Worm (Caenorhabditis elegans): ENCODE data around the gene R09D1.12.

The R09D1.12 gene

DNA sequence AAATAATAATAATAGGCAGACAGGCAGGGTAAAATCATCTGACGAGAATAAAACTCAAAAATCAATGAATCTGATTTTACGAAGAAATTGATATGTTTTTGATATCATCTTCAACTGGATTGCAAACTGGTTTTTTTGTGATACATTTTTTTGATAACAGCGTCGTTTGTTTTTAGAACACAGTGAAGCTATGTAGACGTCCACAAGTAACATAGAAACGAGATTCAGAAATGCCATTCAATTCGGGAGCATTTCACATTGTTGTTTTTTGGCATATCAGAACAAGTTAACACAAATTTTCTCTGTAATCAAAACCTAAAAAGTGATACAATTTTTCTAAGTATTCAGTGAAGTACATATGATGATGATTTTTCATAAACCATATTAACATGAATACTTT is 13.8 kb downstream of the R09D1.12 start, which contains the start of gene chil-13:
chil-13 (minus strand) TSS at position 101 of the 400 bp plus-strand sequence.
- TF ChIP-seq T22C8.4 (GFP tag; IDR thresholded peaks at IDR 0.05) (no peak), ztf-23 (GFP tag; IDR thresholded peaks at IDR 0.05) (no peak), tab-1 (GFP tag; IDR thresholded peaks at IDR 0.05) (no peak), flt-1 (GFP tag; IDR thresholded peaks at IDR 0.05) (no peak), med-1 (GFP tag; optimal IDR thresholded peaks at IDR 0.05; ENCODE audit: insufficient read depth) (no peak), ref-1 (GFP tag; conservative IDR thresholded peaks at IDR 0.05) (no peak), klf-2 (GFP tag; conservative IDR thresholded peaks at IDR 0.05) (no peak), cog-1 (tag; optimal IDR thresholded peaks at IDR 0.05) (no peak), ztf-29 (GFP tag; IDR thresholded peaks at IDR 0.05) (no peak)

DNA sequence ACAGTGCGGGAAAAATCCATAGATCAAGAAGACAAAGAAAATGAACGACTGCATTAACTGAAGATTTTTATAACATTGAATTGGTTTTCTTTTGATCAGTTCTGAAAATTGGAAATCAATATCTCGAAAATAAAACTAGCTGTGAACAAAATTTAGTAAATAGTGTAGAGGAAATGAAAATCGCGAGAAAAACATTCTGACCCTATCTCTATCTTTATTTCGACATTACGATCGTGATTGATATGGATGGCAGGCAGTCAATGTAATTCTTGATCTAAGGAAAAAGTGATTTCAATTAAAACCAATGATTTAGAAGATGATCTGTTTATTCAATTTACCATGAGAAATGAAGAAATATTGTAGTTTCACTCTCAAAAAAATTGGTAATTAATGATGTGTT is 16.1 kb downstream of the R09D1.12 start, which contains the start of gene kin-16:
kin-16 (minus strand) TSS at position 101 of the 400 bp plus-strand sequence.
- TF ChIP-seq tab-1 (GFP tag; IDR thresholded peaks at IDR 0.05) (no peak), T22C8.4 (GFP tag; IDR thresholded peaks at IDR 0.05) (no peak), med-1 (GFP tag; optimal IDR thresholded peaks at IDR 0.05; ENCODE audit: insufficient read depth) (no peak), cog-1 (tag; optimal IDR thresholded peaks at IDR 0.05) (no peak), flt-1 (GFP tag; IDR thresholded peaks at IDR 0.05) (no peak), klf-2 (GFP tag; conservative IDR thresholded peaks at IDR 0.05) (no peak), ztf-29 (GFP tag; IDR thresholded peaks at IDR 0.05) (no peak), ref-1 (GFP tag; conservative IDR thresholded peaks at IDR 0.05) (no peak)

DNA sequence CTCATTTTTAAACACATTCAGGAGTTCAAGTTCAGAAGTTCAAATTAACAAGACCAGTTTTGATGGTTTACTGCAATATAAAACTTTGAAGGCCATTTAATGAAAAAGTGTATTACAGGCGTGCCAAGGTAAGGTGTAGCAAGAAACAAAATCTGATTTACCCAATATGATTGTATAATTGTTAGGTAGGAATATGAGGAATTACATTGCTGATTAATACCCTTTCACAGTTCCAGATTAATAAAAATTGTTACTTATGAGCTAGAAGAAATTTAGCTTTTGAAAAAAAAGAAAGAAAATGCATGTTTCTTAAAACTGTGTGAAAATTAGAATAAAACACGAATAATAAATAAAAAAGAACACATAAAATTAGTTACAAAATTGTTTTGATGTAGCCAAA is 18.5 kb downstream of the R09D1.12 start, which contains the start of gene kin-15:
kin-15 (minus strand) TSS at position 101 of the 400 bp plus-strand sequence.
- TF ChIP-seq klf-2 (GFP tag; conservative IDR thresholded peaks at IDR 0.05) (no peak), tab-1 (GFP tag; IDR thresholded peaks at IDR 0.05) (no peak), T22C8.4 (GFP tag; IDR thresholded peaks at IDR 0.05) (no peak), flt-1 (GFP tag; IDR thresholded peaks at IDR 0.05) (no peak), ref-1 (GFP tag; conservative IDR thresholded peaks at IDR 0.05) (no peak), ztf-23 (GFP tag; IDR thresholded peaks at IDR 0.05) (no peak), cog-1 (tag; optimal IDR thresholded peaks at IDR 0.05) (no peak), med-1 (GFP tag; optimal IDR thresholded peaks at IDR 0.05; ENCODE audit: insufficient read depth) (no peak), ztf-29 (GFP tag; IDR thresholded peaks at IDR 0.05) (no peak)

DNA sequence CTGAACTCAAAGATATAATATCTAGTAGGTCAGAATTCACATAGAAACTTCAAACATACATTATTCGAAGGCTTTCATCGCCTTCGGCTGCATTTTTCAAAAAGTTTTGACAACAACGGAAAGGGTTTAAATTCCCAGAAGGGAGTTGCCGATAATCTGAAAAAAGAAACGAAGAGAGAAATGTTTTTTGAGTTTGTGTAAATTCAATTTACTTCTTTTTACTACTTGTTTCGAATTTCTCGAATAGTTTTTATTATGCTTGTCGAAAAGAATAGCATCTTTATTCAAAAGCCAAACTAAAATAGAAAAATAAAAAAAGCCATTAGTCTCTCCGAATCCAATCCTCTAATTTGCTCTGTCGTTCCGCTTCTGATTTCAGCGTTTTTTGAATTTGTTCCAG is 21.0 kb downstream of the R09D1.12 start:
- TF ChIP-seq ref-1 (GFP tag; conservative IDR thresholded peaks at IDR 0.05) (no peak), klf-2 (GFP tag; conservative IDR thresholded peaks at IDR 0.05) (no peak)

DNA sequence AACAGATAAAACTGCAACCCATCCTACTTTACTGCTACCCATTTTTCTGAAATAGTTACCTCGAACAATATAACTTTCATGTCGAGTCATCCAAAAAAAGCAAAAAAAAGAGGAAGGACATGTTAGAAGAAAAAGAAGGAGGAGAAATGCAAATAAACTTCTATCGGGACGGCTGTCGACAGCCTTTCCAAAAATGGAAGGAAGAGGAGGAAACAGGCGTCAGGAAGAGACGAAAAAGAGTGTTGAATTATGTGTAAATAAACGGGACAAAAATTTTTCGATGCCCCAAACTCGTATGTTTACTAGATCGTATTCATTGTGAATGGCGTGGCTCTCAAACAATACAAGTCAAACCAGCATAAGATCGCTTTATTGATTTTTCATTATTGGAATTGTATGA is 24.4 kb downstream of the R09D1.12 start, which contains the start of gene M176.5:
M176.5 (minus strand) TSS at position 101 of the 400 bp plus-strand sequence.
- no peak for TF ChIP-seq klf-2 (GFP tag; conservative IDR thresholded peaks at IDR 0.05)
- no peak for TF ChIP-seq ref-1 (GFP tag; conservative IDR thresholded peaks at IDR 0.05)
- TF ChIP-seq ztf-29 (GFP tag; IDR thresholded peaks at IDR 0.05), result no peak
- no peak for TF ChIP-seq flt-1 (GFP tag; IDR thresholded peaks at IDR 0.05)
- TF ChIP-seq T22C8.4 (GFP tag; IDR thresholded peaks at IDR 0.05), result no peak
- no peak for TF ChIP-seq ztf-23 (GFP tag; IDR thresholded peaks at IDR 0.05)
- TF ChIP-seq tab-1 (GFP tag; IDR thresholded peaks at IDR 0.05), result no peak

DNA sequence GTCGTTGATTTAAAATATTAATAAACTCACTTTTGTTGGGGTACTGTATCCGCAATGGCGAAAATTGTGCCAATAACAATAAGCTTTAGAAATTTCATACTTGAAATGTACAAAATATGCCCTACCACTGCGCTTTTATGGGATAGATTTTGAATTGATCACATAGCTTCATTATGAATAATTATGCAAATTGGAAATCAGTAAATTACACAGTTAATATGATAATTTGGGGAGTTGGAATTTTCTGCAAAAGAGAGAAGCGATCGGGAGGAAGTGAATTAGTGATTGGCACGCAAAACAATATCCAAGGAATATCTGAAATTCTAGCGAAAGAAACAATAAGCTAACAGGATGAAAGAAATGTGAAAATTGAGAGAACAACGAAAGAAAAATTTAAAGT is 26.0 kb downstream of the R09D1.12 start, which contains the start of gene M176.10:
M176.10 (minus strand) TSS at position 101 of the 400 bp plus-strand sequence.
- TF ChIP-seq T22C8.4 (GFP tag; IDR thresholded peaks at IDR 0.05), result no peak
- no peak for TF ChIP-seq flt-1 (GFP tag; IDR thresholded peaks at IDR 0.05)
- TF ChIP-seq cog-1 (tag; optimal IDR thresholded peaks at IDR 0.05), result no peak
- no peak for TF ChIP-seq ztf-23 (GFP tag; IDR thresholded peaks at IDR 0.05)
- TF ChIP-seq klf-2 (GFP tag; conservative IDR thresholded peaks at IDR 0.05), result no peak
- TF ChIP-seq ztf-29 (GFP tag; IDR thresholded peaks at IDR 0.05), result no peak
- TF ChIP-seq med-1 (GFP tag; optimal IDR thresholded peaks at IDR 0.05; ENCODE audit: insufficient read depth), result no peak
- TF ChIP-seq ref-1 (GFP tag; conservative IDR thresholded peaks at IDR 0.05), result no peak
- TF ChIP-seq tab-1 (GFP tag; IDR thresholded peaks at IDR 0.05), result no peak

DNA sequence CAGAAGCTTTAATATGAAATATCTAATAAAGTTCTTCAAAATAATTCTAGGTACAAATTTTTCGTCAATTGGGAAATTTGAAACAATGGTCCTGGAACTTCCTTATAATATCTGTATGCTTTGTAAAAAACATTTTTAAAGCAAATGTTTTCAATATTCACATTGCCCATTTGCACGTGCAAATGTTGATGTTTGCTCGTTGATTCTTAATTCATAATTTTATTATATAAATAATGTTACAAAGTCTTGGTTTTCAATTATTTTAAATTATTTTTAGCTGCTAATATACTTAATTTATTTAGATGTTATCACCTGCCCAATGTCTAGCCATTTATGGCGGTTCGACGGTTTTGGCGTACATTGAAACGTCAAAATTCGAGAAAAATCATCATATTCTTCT is 30.1 kb downstream of the R09D1.12 start, which contains the start of gene M176.11:
M176.11 (plus strand) TSS at position 301 of the 400 bp plus-strand sequence.
- TF ChIP-seq cog-1 (tag; optimal IDR thresholded peaks at IDR 0.05) (no peak), ztf-23 (GFP tag; IDR thresholded peaks at IDR 0.05) (no peak), klf-2 (GFP tag; conservative IDR thresholded peaks at IDR 0.05) (no peak), tab-1 (GFP tag; IDR thresholded peaks at IDR 0.05) (no peak), ref-1 (GFP tag; conservative IDR thresholded peaks at IDR 0.05) (no peak), med-1 (GFP tag; optimal IDR thresholded peaks at IDR 0.05; ENCODE audit: insufficient read depth) (no peak), ztf-29 (GFP tag; IDR thresholded peaks at IDR 0.05) (no peak), flt-1 (GFP tag; IDR thresholded peaks at IDR 0.05) (no peak), T22C8.4 (GFP tag; IDR thresholded peaks at IDR 0.05) (no peak)

DNA sequence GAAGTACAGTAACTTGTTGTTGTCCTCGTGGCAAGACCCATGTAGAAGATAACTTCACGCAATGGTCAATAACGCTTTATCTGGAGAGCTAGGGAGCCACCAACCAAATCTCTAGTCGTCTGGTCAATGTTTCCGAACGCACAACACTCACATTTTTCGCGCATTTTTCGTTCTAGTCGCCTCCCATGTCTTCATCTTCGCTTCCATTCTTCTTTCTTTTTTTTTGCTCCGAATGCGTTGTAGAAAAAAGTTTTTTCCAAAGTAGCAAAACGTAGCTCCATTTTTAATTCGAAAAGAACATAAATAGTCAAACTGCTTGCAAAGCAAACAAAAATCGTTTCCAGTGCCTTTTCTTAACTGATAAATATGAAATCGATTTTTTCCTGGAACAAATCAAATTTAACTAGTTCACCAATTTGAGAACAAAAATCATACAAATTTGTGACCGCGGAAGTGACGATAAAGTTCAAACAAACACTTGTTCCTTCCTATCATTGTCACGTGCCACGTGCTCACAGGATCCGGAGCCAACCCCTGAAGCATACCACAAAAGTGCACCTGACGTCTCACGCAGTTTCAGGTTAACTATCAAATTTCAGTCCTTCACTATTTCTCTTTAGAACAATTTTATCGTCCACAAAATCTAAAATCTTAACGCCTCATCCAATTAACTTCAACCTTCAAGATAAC is 33.1 kb downstream of the R09D1.12 start:
- no peak for TF ChIP-seq ztf-23 (GFP tag; IDR thresholded peaks at IDR 0.05)
- TF ChIP-seq med-1 (GFP tag; optimal IDR thresholded peaks at IDR 0.05; ENCODE audit: insufficient read depth), result no peak
- TF ChIP-seq flt-1 (GFP tag; IDR thresholded peaks at IDR 0.05), result no peak
- TF ChIP-seq ref-1 (GFP tag; conservative IDR thresholded peaks at IDR 0.05), result no peak

DNA sequence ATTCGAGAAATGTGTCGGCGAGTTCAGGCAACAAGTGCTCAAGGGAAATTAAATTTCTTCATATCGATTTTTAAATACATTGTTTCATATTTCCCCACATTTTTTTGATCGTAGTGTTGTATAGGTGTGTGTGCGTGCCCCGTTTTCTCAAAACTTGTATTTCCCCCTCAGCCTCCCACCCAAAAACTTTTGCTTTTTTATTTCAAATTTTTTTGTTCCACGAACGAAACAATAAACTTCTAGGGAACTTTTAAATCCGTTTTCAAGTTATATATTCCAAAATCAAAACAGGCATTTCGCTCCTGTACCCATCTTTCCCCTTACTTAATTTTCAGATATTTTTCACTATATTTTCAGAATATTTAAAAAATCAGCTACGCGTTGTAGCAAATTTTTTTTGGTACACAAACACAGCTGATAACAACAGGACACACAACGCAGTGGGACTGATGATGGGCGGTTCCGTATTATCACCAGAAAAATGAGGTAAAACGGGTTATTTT is 34.0 kb downstream of the R09D1.12 start, which contains the start of the genes M176.4 and M176.16:
M176.4 (plus strand) TSS at position 301 of the 503 bp plus-strand sequence.
M176.16 (plus strand) TSS at position 453 of the 503 bp plus-strand sequence.
- TF ChIP-seq klf-2 (GFP tag; conservative IDR thresholded peaks at IDR 0.05) (no peak), med-1 (GFP tag; optimal IDR thresholded peaks at IDR 0.05; ENCODE audit: insufficient read depth) (no peak), T22C8.4 (GFP tag; IDR thresholded peaks at IDR 0.05) (no peak), flt-1 (GFP tag; IDR thresholded peaks at IDR 0.05) (no peak), ztf-23 (GFP tag; IDR thresholded peaks at IDR 0.05) (no peak), tab-1 (GFP tag; IDR thresholded peaks at IDR 0.05) (no peak), ref-1 (GFP tag; conservative IDR thresholded peaks at IDR 0.05) (no peak), cog-1 (tag; optimal IDR thresholded peaks at IDR 0.05) (no peak), ztf-29 (GFP tag; IDR thresholded peaks at IDR 0.05) (no peak)

Measured in whole organism, midembryonic.